Worm (Caenorhabditis elegans) whole organism, L2 larva: ENCODE data around the gene acs-21.
A peak's percentile ranks its signal among the peaks of the same experiment; 100 is the strongest.

Experiments used
- C34F6.9 ChIP-seq: fragments of 150-350 bp; optimal IDR thresholded peaks from 2 replicates; lab custom pipeline; 2014; ENCODE audit warnings: missing biosample characterization, missing genetic modification characterization
- F13H6.1 ChIP-seq: sonication (generic microtip); optimal IDR thresholded peaks from 2 replicates; lab custom pipeline; 2016; ENCODE audit warnings: missing genetic modification characterization, missing compliant biosample characterization
- R02D3.7 ChIP-seq: fragments of 150-350 bp; optimal IDR thresholded peaks from 2 replicates; lab custom pipeline; 2014; ENCODE audit warnings: missing biosample characterization, missing genetic modification characterization
- Y55F3AM.14 ChIP-seq: fragments of 200-800 bp; sonication (Bioruptor generic); optimal IDR thresholded peaks from 2 replicates; lab custom pipeline; 2018; ENCODE audit warnings: mild to moderate bottlenecking, missing genetic modification characterization, missing compliant biosample characterization
- ZK546.5 ChIP-seq: sonication (generic microtip); optimal IDR thresholded peaks from 2 replicates; lab custom pipeline; 2017; ENCODE audit warnings: missing biosample characterization, missing genetic modification characterization
- alr-1 ChIP-seq: fragments of 150-350 bp; optimal IDR thresholded peaks from 2 replicates; lab custom pipeline; 2014; ENCODE audit warnings: missing biosample characterization, missing genetic modification characterization
- aly-2 ChIP-seq: fragments of 150-350 bp; optimal IDR thresholded peaks from 2 replicates; lab custom pipeline; 2014; ENCODE audit warnings: missing biosample characterization, missing genetic modification characterization
- ama-1 ChIP-seq: fragments of 150-350 bp; optimal IDR thresholded peaks from 2 replicates; lab custom pipeline; 2018; ENCODE audit warnings: inconsistent platforms
- blmp-1 ChIP-seq: sonication (generic microtip); optimal IDR thresholded peaks from 2 replicates; lab custom pipeline; 2017; ENCODE audit warnings: missing genetic modification characterization, mild to moderate bottlenecking, missing compliant biosample characterization, antibody characterized with exemption, moderate library complexity; ENCODE audit not compliant: insufficient read depth
- ceh-82 ChIP-seq: fragments of 150-350 bp; optimal IDR thresholded peaks from 2 replicates; lab custom pipeline; 2014; ENCODE audit warnings: missing biosample characterization, missing genetic modification characterization
- crh-2 ChIP-seq: sonication (generic microtip); optimal IDR thresholded peaks from 2 replicates; lab custom pipeline; 2017; ENCODE audit warnings: missing biosample characterization, missing genetic modification characterization
- dmd-4 ChIP-seq: sonication (generic microtip); optimal IDR thresholded peaks from 2 replicates; lab custom pipeline; 2017; ENCODE audit warnings: missing biosample characterization, missing genetic modification characterization
- egl-27 ChIP-seq: sonication (generic microtip); optimal IDR thresholded peaks from 3 replicates; lab custom pipeline; 2017; ENCODE audit warnings: missing biosample characterization, missing genetic modification reagents, missing genetic modification characterization
- elt-3 ChIP-seq: sonication (generic microtip); optimal IDR thresholded peaks from 2 replicates; lab custom pipeline; 2017; ENCODE audit warnings: missing biosample characterization, missing genetic modification characterization
- fos-1 ChIP-seq: fragments of 150-350 bp; optimal IDR thresholded peaks from 2 replicates; lab custom pipeline; 2014; ENCODE audit warnings: missing biosample characterization, missing genetic modification characterization
- gmeb-1 ChIP-seq: fragments of 150-350 bp; optimal IDR thresholded peaks from 2 replicates; lab custom pipeline; 2014; ENCODE audit warnings: missing biosample characterization, missing genetic modification characterization
- lin-13 ChIP-seq: fragments of 150-350 bp; optimal IDR thresholded peaks from 2 replicates; lab custom pipeline; 2014; ENCODE audit warnings: missing biosample characterization, missing genetic modification reagents, missing genetic modification characterization
- mab-5 ChIP-seq: fragments of 150-350 bp; optimal IDR thresholded peaks from 2 replicates; lab custom pipeline; 2014; ENCODE audit warnings: missing biosample characterization, missing genetic modification characterization
- mdl-1 ChIP-seq, 2 experiments: fragments of 150-350 bp in 1 of 2; sonication (generic microtip) in 1 of 2; optimal IDR thresholded peaks; 2 replicates each; lab custom pipeline; 2017; ENCODE audit warnings: missing biosample characterization in 2 of 2, missing genetic modification characterization in 2 of 2
- nhr-11 ChIP-seq: fragments of 150-350 bp; optimal IDR thresholded peaks from 2 replicates; lab custom pipeline; 2014; ENCODE audit warnings: missing biosample characterization, missing genetic modification characterization
- nhr-129 ChIP-seq: fragments of 150-350 bp; optimal IDR thresholded peaks from 2 replicates; lab custom pipeline; 2014; ENCODE audit warnings: missing biosample characterization, missing genetic modification characterization
- nhr-21 ChIP-seq: fragments of 150-350 bp; optimal IDR thresholded peaks from 2 replicates; lab custom pipeline; 2014; ENCODE audit warnings: missing biosample characterization, missing genetic modification characterization
- nhr-23 ChIP-seq: fragments of 150-350 bp; optimal IDR thresholded peaks from 2 replicates; lab custom pipeline; 2014; ENCODE audit warnings: missing biosample characterization, missing genetic modification reagents, missing genetic modification characterization
- nhr-237 ChIP-seq: fragments of 150-350 bp; optimal IDR thresholded peaks from 2 replicates; lab custom pipeline; 2014; ENCODE audit warnings: missing biosample characterization, missing genetic modification characterization
- nhr-25 ChIP-seq: fragments of 150-350 bp; sonication (generic microtip); optimal IDR thresholded peaks from 3 replicates; lab custom pipeline; 2014; ENCODE audit warnings: missing biosample characterization, missing genetic modification characterization
- nhr-77 ChIP-seq: fragments of 150-350 bp; optimal IDR thresholded peaks from 2 replicates; lab custom pipeline; 2014; ENCODE audit warnings: missing biosample characterization, missing genetic modification characterization
- peb-1 ChIP-seq: fragments of 150-350 bp; optimal IDR thresholded peaks from 2 replicates; lab custom pipeline; 2014; ENCODE audit warnings: missing biosample characterization, missing genetic modification characterization
- sem-4 ChIP-seq: fragments of 150-350 bp; optimal IDR thresholded peaks from 2 replicates; lab custom pipeline; 2014; ENCODE audit warnings: missing biosample characterization, missing genetic modification reagents, missing genetic modification characterization
- skn-1 ChIP-seq: sonication (generic microtip); optimal IDR thresholded peaks from 2 replicates; lab custom pipeline; 2017; ENCODE audit warnings: missing biosample characterization, missing genetic modification characterization
- sma-3 ChIP-seq: sonication (generic microtip); optimal IDR thresholded peaks from 2 replicates; lab custom pipeline; 2016; ENCODE audit warnings: missing genetic modification reagents, missing genetic modification characterization, missing compliant biosample characterization
- sma-9 ChIP-seq, 2 experiments: fragments of 150-350 bp in 1 of 2; sonication (generic microtip) in 1 of 2; optimal IDR thresholded peaks; 2 replicates each; lab custom pipeline; 2014 to 2016; ENCODE audit warnings: missing genetic modification characterization in 2 of 2, mild to moderate bottlenecking in 1 of 2, missing biosample characterization in 1 of 2, missing compliant biosample characterization in 1 of 2, missing genetic modification reagents in 1 of 2, moderate library complexity in 1 of 2
- snpc-4 ChIP-seq: fragments of 150-350 bp; optimal IDR thresholded peaks from 2 replicates; lab custom pipeline; 2014; ENCODE audit warnings: missing biosample characterization, missing genetic modification characterization
- unc-55 ChIP-seq: fragments of 150-350 bp; sonication (generic microtip); optimal IDR thresholded peaks from 3 replicates; lab custom pipeline; 2014; ENCODE audit warnings: missing biosample characterization, missing genetic modification reagents, missing genetic modification characterization
- ztf-11 ChIP-seq: sonication (generic microtip); optimal IDR thresholded peaks from 2 replicates; lab custom pipeline; 2017; ENCODE audit warnings: missing biosample characterization, missing genetic modification characterization
- ztf-4 ChIP-seq: fragments of 150-350 bp; optimal IDR thresholded peaks from 2 replicates; lab custom pipeline; 2014; ENCODE audit warnings: missing biosample characterization, missing genetic modification characterization

Gene acs-21

ce11 chrV:3071548-3071947, 17.3 kb upstream of the acs-21 start, which contains the start of gene C50H11.13:
C50H11.13 (minus strand) TSS chrV:3071648.
- TF ChIP-seq Y55F3AM.14 (GFP tag; lab: Kevin White, UChicago), result no peak
- TF ChIP-seq ceh-82 (tag; lab: Kevin White, UChicago), result no peak
- no peak for TF ChIP-seq crh-2 (tag; lab: Kevin White, UChicago)
- no peak for TF ChIP-seq nhr-21 (tag; lab: Kevin White, UChicago)
- TF ChIP-seq R02D3.7 (tag; lab: Kevin White, UChicago), result no peak
- no peak for TF ChIP-seq egl-27 (tag; lab: Kevin White, UChicago)
- TF ChIP-seq gmeb-1 (tag; lab: Kevin White, UChicago), result no peak
- no peak for TF ChIP-seq blmp-1 (tag; lab: Kevin White, UChicago)
- TF ChIP-seq snpc-4, result no peak
- no peak for TF ChIP-seq aly-2
- TF ChIP-seq fos-1 (tag; lab: Kevin White, UChicago), result no peak
- no peak for TF ChIP-seq nhr-77 (tag; lab: Kevin White, UChicago)
- TF ChIP-seq mdl-1 (tag; optimal IDR thresholded peaks at IDR 0.05; lab: Kevin White, UChicago), result no peak
- TF ChIP-seq skn-1 (tag; lab: Kevin White, UChicago), result no peak
- no peak for TF ChIP-seq ztf-4
- no peak for TF ChIP-seq alr-1 (tag; lab: Kevin White, UChicago)
- TF ChIP-seq F13H6.1 (tag; lab: Kevin White, UChicago), result no peak
- TF ChIP-seq nhr-237, result no peak
- TF ChIP-seq nhr-11 (tag; lab: Kevin White, UChicago), result no peak
- TF ChIP-seq ama-1 (lab: Kevin White, UChicago), result no peak
- TF ChIP-seq, all 48 proteins: peak for 0

DNA sequence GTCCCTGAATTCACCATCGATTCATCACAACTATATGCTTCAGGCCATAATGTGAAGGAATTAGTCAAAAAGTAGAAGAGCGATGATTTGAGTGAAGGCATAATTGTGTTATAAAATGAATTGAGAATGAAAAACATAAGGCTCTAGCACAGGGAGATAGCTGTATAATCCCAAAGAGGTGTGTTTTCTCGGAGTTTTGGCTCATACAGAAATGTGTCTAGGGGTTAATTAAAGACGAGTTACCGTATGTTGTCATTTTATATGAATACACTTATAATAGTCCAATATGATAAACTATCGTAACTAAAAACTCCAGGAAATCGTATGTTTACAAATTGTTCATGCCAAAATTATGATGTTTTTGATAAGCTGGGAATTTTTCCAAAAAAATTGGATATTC, 8.1 kb upstream of the acs-21 start, which contains the start of gene srt-5:
Gene srt-5, minus strand, starts transcription at position 101 of the 400 bp plus-strand sequence.
- TF ChIP-seq mab-5 (tag; lab: Kevin White, UChicago) (no peak), alr-1 (tag; lab: Kevin White, UChicago) (no peak), ztf-4 (no peak), peb-1 (tag; lab: Kevin White, UChicago) (no peak), ama-1 (lab: Kevin White, UChicago) (no peak), nhr-129 (tag; lab: Kevin White, UChicago) (no peak), elt-3 (tag; lab: Kevin White, UChicago) (no peak), R02D3.7 (tag; lab: Kevin White, UChicago) (no peak)
- TF ChIP-seq, all 48 proteins: peak for 0

DNA sequence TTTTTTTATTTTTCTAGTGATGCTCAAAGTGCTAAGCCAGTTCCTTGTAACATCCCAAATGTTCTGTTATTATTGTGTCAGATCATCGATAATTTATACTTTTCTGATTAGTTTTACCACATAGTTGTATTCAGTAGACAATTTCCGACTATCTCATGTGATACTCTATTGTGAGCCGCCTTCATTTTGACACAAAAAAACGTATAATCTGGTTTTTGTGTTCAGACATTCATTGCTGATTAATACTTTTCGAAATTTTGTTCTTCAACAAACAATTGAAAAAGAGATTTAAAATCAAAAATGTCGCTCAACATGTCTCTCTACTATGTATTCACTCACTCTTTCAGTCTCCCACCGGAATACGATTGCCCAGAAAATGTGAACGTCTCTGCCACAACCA, 7.4 kb upstream of the acs-21 start, which contains the start of gene srt-7:
Gene srt-7, plus strand, starts transcription at position 301 of the 400 bp plus-strand sequence.
- TF ChIP-seq mdl-1 (tag; optimal IDR thresholded peaks at IDR 0.05; lab: Kevin White, UChicago), result no peak
- no peak for TF ChIP-seq crh-2 (tag; lab: Kevin White, UChicago)
- no peak for TF ChIP-seq nhr-21 (tag; lab: Kevin White, UChicago)
- no peak for TF ChIP-seq ZK546.5 (tag; lab: Kevin White, UChicago)
- no peak for TF ChIP-seq sem-4 (tag; lab: Kevin White, UChicago)
- TF ChIP-seq ztf-4, result no peak
- TF ChIP-seq nhr-23 (tag; lab: Kevin White, UChicago), result no peak
- no peak for TF ChIP-seq skn-1 (tag; lab: Kevin White, UChicago)
- no peak for TF ChIP-seq dmd-4

DNA sequence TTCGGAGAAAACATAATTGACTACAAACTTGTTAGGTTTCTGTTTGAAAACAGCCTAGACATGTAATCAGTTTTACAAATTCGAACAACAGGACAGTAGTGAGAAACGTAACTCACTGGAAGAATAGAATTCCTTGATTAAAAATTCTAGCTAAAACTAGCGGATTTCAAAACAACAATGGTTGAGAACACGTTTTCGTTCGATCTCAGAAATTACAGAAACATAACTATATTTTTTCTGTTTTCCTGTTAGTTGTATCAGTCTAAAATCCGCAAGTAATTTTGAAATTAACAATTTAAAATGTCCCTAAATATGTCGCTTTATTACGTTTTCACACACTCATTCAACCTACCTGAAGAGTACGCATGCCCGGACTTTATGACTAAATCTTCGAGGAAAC, 2.6 kb upstream of the acs-21 start, which contains the start of gene srt-8:
Gene srt-8, plus strand, starts transcription at position 301 of the 400 bp plus-strand sequence.
- TF ChIP-seq skn-1 (tag; lab: Kevin White, UChicago) (no peak), nhr-25 (no peak), ama-1 (lab: Kevin White, UChicago) (no peak), sma-3 (GFP tag; lab: Kevin White, UChicago) (no peak), ztf-11 (tag; lab: Kevin White, UChicago) (no peak), unc-55 (no peak), gmeb-1 (tag; lab: Kevin White, UChicago) (no peak), sma-9 (GFP tag; optimal IDR thresholded peaks at IDR 0.05; lab: Kevin White, UChicago) (no peak), sma-9 (tag; optimal IDR thresholded peaks at IDR 0.05; lab: Kevin White, UChicago) (no peak), nhr-129 (tag; lab: Kevin White, UChicago) (no peak)

DNA sequence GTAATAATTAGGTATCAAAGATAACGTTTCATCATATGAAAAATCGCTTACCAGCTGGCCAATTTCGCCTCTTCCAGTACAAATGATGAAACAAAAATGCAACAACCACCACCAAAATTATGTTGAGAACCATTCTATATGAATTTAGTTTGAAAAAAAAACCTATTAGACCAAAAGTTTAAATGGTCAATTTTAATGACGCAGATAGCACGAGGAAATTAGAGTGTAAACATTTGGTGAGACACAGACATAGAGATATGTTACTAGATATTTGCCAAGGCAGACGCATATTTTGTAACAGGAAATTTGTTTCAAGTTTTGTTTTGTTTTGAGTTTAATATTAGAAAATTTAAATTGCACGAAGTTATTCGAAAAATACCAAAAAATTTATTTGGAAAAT, 5.5 kb downstream of the acs-21 start, which contains the start of gene cyp-33C9:
Gene cyp-33C9, minus strand, starts transcription at position 211 of the 400 bp plus-strand sequence.
- TF ChIP-seq lin-13 (GFP tag; lab: Kevin White, UChicago) (no peak), C34F6.9 (peak; percentile 50), nhr-129 (tag; lab: Kevin White, UChicago) (peak; percentile 12), fos-1 (tag; lab: Kevin White, UChicago) (peak; percentile 19), sma-9 (GFP tag; optimal IDR thresholded peaks at IDR 0.05; lab: Kevin White, UChicago) (peak; percentile 47), sma-9 (tag; optimal IDR thresholded peaks at IDR 0.05; lab: Kevin White, UChicago) (no peak), mab-5 (tag; lab: Kevin White, UChicago) (no peak), nhr-23 (tag; lab: Kevin White, UChicago) (no peak)
